Fruit fly (Drosophila melanogaster) whole organism, embryonic: Measurements from ENCODE around the gene lili.

ENCODE experiments used
- Adf1 ChIP-seq: fragments of 200-800 bp; sonication (Bioruptor generic); IDR thresholded peaks from 2 replicates; pipeline ENCODE4 v1.3.6; 2022; ENCODE audit warnings: missing biosample characterization, missing genetic modification characterization
- CG12104 ChIP-seq: fragments of 200-800 bp; sonication (Bioruptor generic); optimal IDR thresholded peaks from 3 replicates; lab custom pipeline; 2016; ENCODE audit warnings: missing biosample characterization, missing genetic modification characterization
- CG12391 ChIP-seq: fragments of 200-800 bp; sonication (Bioruptor generic); optimal IDR thresholded peaks from 3 replicates; lab custom pipeline; 2018; ENCODE audit warnings: missing biosample characterization, mild to moderate bottlenecking, missing genetic modification characterization, moderate library complexity
- CG12659 ChIP-seq: fragments of 200-800 bp; sonication (Bioruptor generic); optimal IDR thresholded peaks from 3 replicates; lab custom pipeline; 2017; ENCODE audit warnings: mild to moderate bottlenecking, missing biosample characterization, missing genetic modification reagents, missing genetic modification characterization
- CG14710 ChIP-seq: fragments of 200-800 bp; sonication (Bioruptor generic); optimal IDR thresholded peaks from 3 replicates; lab custom pipeline; 2019; ENCODE audit warnings: missing biosample characterization, mild to moderate bottlenecking, missing genetic modification characterization, moderate library complexity
- CG15514 ChIP-seq: fragments of 200-800 bp; sonication (Bioruptor generic); optimal IDR thresholded peaks from 3 replicates; lab custom pipeline; 2017; ENCODE audit warnings: missing biosample characterization, missing genetic modification characterization, mild to moderate bottlenecking, moderate library complexity, missing genetic modification reagents
- CG16815 ChIP-seq: fragments of 200-800 bp; sonication (Bioruptor generic); optimal IDR thresholded peaks from 3 replicates; lab custom pipeline; 2017; ENCODE audit warnings: missing biosample characterization, mild to moderate bottlenecking, missing genetic modification characterization
- CG17361 ChIP-seq: fragments of 200-800 bp; sonication (Bioruptor generic); IDR thresholded peaks from 3 replicates; pipeline ENCODE4 v1.3.6; 2022; ENCODE audit warnings: missing biosample characterization, missing genetic modification characterization
- CG1792 ChIP-seq: fragments of 200-800 bp; sonication (Bioruptor generic); optimal IDR thresholded peaks from 2 replicates; lab custom pipeline; 2016; ENCODE audit warnings: missing biosample characterization, missing genetic modification characterization
- CG18476 ChIP-seq: fragments of 200-800 bp; sonication (Bioruptor generic); optimal IDR thresholded peaks from 2 replicates; lab custom pipeline; 2016; ENCODE audit warnings: missing biosample characterization, mild to moderate bottlenecking, missing genetic modification characterization
- CG30020 ChIP-seq: fragments of 200-800 bp; optimal IDR thresholded peaks from 2 replicates; lab custom pipeline; 2019; ENCODE audit warnings: missing biosample characterization, mild to moderate bottlenecking, missing genetic modification characterization, moderate library complexity
- CG30431 ChIP-seq: fragments of 200-800 bp; sonication (Bioruptor generic); optimal IDR thresholded peaks from 2 replicates; lab custom pipeline; 2017; ENCODE audit warnings: missing biosample characterization, missing genetic modification characterization
- CG31388 ChIP-seq: fragments of 200-800 bp; sonication (Bioruptor generic); optimal IDR thresholded peaks from 2 replicates; lab custom pipeline; 2016; ENCODE audit warnings: missing biosample characterization, missing genetic modification characterization
- CG5245 ChIP-seq: fragments of 200-800 bp; sonication (Bioruptor generic); optimal IDR thresholded peaks from 3 replicates; lab custom pipeline; 2016; ENCODE audit warnings: missing biosample characterization, missing genetic modification characterization
- CG7839 ChIP-seq: fragments of 200-800 bp; sonication (Bioruptor generic); optimal IDR thresholded peaks from 3 replicates; lab custom pipeline; 2018; ENCODE audit warnings: missing biosample characterization, mild to moderate bottlenecking, missing genetic modification characterization, moderate library complexity
- CG7963 ChIP-seq: fragments of 200-800 bp; sonication (Bioruptor generic); IDR thresholded peaks from 3 replicates; pipeline ENCODE4 v1.3.6; 2022; ENCODE audit warnings: missing biosample characterization, missing genetic modification characterization; ENCODE audit not compliant: partially characterized antibody
- CG7987 ChIP-seq: fragments of 200-800 bp; sonication (Bioruptor generic); optimal IDR thresholded peaks from 2 replicates; lab custom pipeline; 2018; ENCODE audit warnings: missing biosample characterization, mild to moderate bottlenecking, missing genetic modification characterization, moderate library complexity
- CG8924 ChIP-seq: fragments of 200-800 bp; optimal IDR thresholded peaks from 3 replicates; lab custom pipeline; 2019; ENCODE audit warnings: missing biosample characterization, mild to moderate bottlenecking, missing genetic modification characterization, moderate library complexity
- CkIIα-i1 ChIP-seq: fragments of 200-800 bp; sonication (Bioruptor generic); IDR thresholded peaks from 2 replicates; pipeline ENCODE4 v1.3.6; 2022; ENCODE audit warnings: missing biosample characterization, missing genetic modification characterization
- GATAe ChIP-seq: fragments of 200-800 bp; sonication (Bioruptor generic); conservative IDR thresholded peaks from 2 replicates; pipeline ENCODE4 v1.3.6; 2022; ENCODE audit warnings: missing biosample characterization, missing genetic modification characterization
- HLH3B ChIP-seq: fragments of 200-800 bp; sonication (Bioruptor generic); IDR thresholded peaks from 2 replicates; pipeline ENCODE4 v1.3.6; 2022; ENCODE audit warnings: missing biosample characterization, missing genetic modification characterization
- Hey ChIP-seq: fragments of 200-800 bp; sonication (Bioruptor generic); optimal IDR thresholded peaks from 3 replicates; lab custom pipeline; 2018; ENCODE audit warnings: missing biosample characterization, mild to moderate bottlenecking, missing genetic modification characterization
- Hmx ChIP-seq: fragments of 200-800 bp; sonication (Bioruptor generic); optimal IDR thresholded peaks from 2 replicates; lab custom pipeline; 2016; ENCODE audit warnings: missing biosample characterization, missing genetic modification characterization
- Max ChIP-seq: fragments of 200-800 bp; sonication (Bioruptor generic); optimal IDR thresholded peaks from 2 replicates; lab custom pipeline; 2016; ENCODE audit warnings: missing biosample characterization, mild to moderate bottlenecking, missing genetic modification characterization
- Ptx1 ChIP-seq: fragments of 200-800 bp; sonication (Bioruptor generic); IDR thresholded peaks from 2 replicates; pipeline ENCODE4 v1.3.6; 2022; ENCODE audit warnings: missing biosample characterization, missing genetic modification characterization
- Ravus ChIP-seq: fragments of 200-800 bp; sonication (Bioruptor generic); IDR thresholded peaks from 2 replicates; pipeline ENCODE4 v1.3.6; 2022; ENCODE audit warnings: missing biosample characterization, missing genetic modification characterization
- Rx ChIP-seq: fragments of 200-800 bp; sonication (Bioruptor generic); IDR thresholded peaks from 2 replicates; pipeline ENCODE4 v1.3.6; 2022; ENCODE audit warnings: missing biosample characterization, missing genetic modification characterization
- Six4 ChIP-seq: fragments of 200-800 bp; sonication (Bioruptor generic); optimal IDR thresholded peaks from 2 replicates; lab custom pipeline; 2016; ENCODE audit warnings: missing biosample characterization, missing genetic modification characterization
- Ssrp ChIP-seq: fragments of 200-800 bp; sonication (Bioruptor generic); optimal IDR thresholded peaks from 2 replicates; lab custom pipeline; 2018; ENCODE audit warnings: missing biosample characterization, mild to moderate bottlenecking, missing genetic modification characterization, moderate library complexity
- TFAM ChIP-seq: fragments of 200-800 bp; sonication (Bioruptor generic); optimal IDR thresholded peaks from 2 replicates; lab custom pipeline; 2017; ENCODE audit warnings: missing biosample characterization, missing genetic modification characterization, inconsistent platforms
- al ChIP-seq: fragments of 200-800 bp; sonication (Bioruptor generic); IDR thresholded peaks from 2 replicates; pipeline ENCODE4 v1.3.6; 2022; ENCODE audit warnings: missing biosample characterization, missing genetic modification characterization
- chinmo ChIP-seq: fragments of 200-800 bp; sonication (Bioruptor generic); IDR thresholded peaks from 4 replicates; pipeline ENCODE4 v1.3.6; 2022; ENCODE audit warnings: missing biosample characterization, missing genetic modification characterization; ENCODE audit not compliant: partially characterized antibody
- hbn ChIP-seq: fragments of 200-800 bp; sonication (Bioruptor generic); IDR thresholded peaks from 2 replicates; pipeline ENCODE4 v1.3.6; 2022; ENCODE audit warnings: missing biosample characterization, missing genetic modification characterization; ENCODE audit not compliant: partially characterized antibody
- inv ChIP-seq: fragments of 200-800 bp; sonication (Bioruptor generic); IDR thresholded peaks from 2 replicates; pipeline ENCODE4 v1.3.6; 2022; ENCODE audit warnings: missing biosample characterization, missing genetic modification characterization; ENCODE audit not compliant: partially characterized antibody
- klu ChIP-seq: fragments of 200-800 bp; sonication (Bioruptor generic); IDR thresholded peaks from 2 replicates; pipeline ENCODE4 v1.3.6; 2022; ENCODE audit warnings: missing biosample characterization, missing genetic modification characterization
- lilli ChIP-seq: fragments of 200-800 bp; sonication (Bioruptor generic); optimal IDR thresholded peaks from 3 replicates; lab custom pipeline; 2016; ENCODE audit warnings: missing biosample characterization, missing genetic modification characterization
- lov ChIP-seq, 2 experiments: fragments of 200-800 bp in 1 of 2; fragments of >200 bp in 1 of 2; sonication (Bioruptor generic) in 1 of 2; IDR thresholded peaks in 1 of 2; optimal IDR thresholded peaks in 1 of 2; 2 replicates in 1 of 2; 3 replicates in 1 of 2; pipeline versions ENCODE4 v1.3.6 to Lab custom; 2017 to 2022; ENCODE audit warnings: missing biosample characterization in 1 of 2, missing genetic modification characterization in 1 of 2
- nerfin-2 ChIP-seq: fragments of 200-800 bp; sonication (Bioruptor generic); IDR thresholded peaks from 2 replicates; pipeline ENCODE4 v1.3.6; 2022; ENCODE audit warnings: missing biosample characterization, missing genetic modification characterization; ENCODE audit not compliant: partially characterized antibody
- onecut ChIP-seq: fragments of 200-800 bp; sonication (Bioruptor generic); IDR thresholded peaks from 2 replicates; pipeline ENCODE4 v1.3.6; 2022; ENCODE audit warnings: missing biosample characterization, missing genetic modification characterization
- sens ChIP-seq: fragments of 200-800 bp; sonication (Bioruptor generic); peaks from one replicate; lab custom pipeline; 2016; ENCODE audit warnings: missing biosample characterization, missing genetic modification characterization
- sisA ChIP-seq: fragments of 200-800 bp; sonication (Bioruptor generic); IDR thresholded peaks from 2 replicates; pipeline ENCODE4 v1.3.6; 2022; ENCODE audit warnings: missing biosample characterization, missing genetic modification characterization
- slbo ChIP-seq: fragments of 200-800 bp; sonication (Bioruptor generic); IDR thresholded peaks from 2 replicates; pipeline ENCODE4 v1.3.6; 2022; ENCODE audit warnings: missing biosample characterization, missing genetic modification characterization
- sna ChIP-seq: fragments of 200-800 bp; sonication (Bioruptor generic); IDR thresholded peaks from 2 replicates; pipeline ENCODE4 v1.3.6; 2022; ENCODE audit warnings: missing biosample characterization, missing genetic modification characterization; ENCODE audit not compliant: partially characterized antibody
- sqz ChIP-seq: fragments of 200-800 bp; sonication (Bioruptor generic); optimal IDR thresholded peaks from 3 replicates; lab custom pipeline; 2018; ENCODE audit warnings: missing biosample characterization, mild to moderate bottlenecking, missing genetic modification characterization
- unc-4 ChIP-seq: fragments of 200-800 bp; sonication (Bioruptor generic); IDR thresholded peaks from 2 replicates; pipeline ENCODE4 v1.3.6; 2022; ENCODE audit warnings: missing biosample characterization, missing genetic modification characterization; ENCODE audit not compliant: partially characterized antibody
- zen2 ChIP-seq: fragments of 200-800 bp; sonication (Bioruptor generic); IDR thresholded peaks from 3 replicates; pipeline ENCODE4 v1.3.6; 2022; ENCODE audit warnings: missing biosample characterization, missing genetic modification characterization; ENCODE audit not compliant: partially characterized antibody
- zfh2 ChIP-seq: fragments of 200-800 bp; sonication (Bioruptor generic); optimal IDR thresholded peaks from 2 replicates; lab custom pipeline; 2016; ENCODE audit warnings: missing biosample characterization, missing genetic modification characterization

Gene lili

dm6 chr3R:24816993-24817854 lies 3.4 kb upstream of the lili start, which contains the start of the genes CG5808 and Saf-B:
Gene CG5808, minus strand, starts transcription at chr3R:24817007.
Gene Saf-B, plus strand, starts transcription at chr3R:24817464.
- peak; percentile 57 for TF ChIP-seq CG5245 (GFP tag; lab: Kevin White, UChicago)
- TF ChIP-seq CkIIα-i1 (GFP tag; lab: Robert Waterston, UW): peak; percentile 72
- TF ChIP-seq Hey: no peak
- TF ChIP-seq sens (GFP tag; lab: Kevin White, UChicago): peak; percentile 36
- TF ChIP-seq CG1792: no peak
- no peak for TF ChIP-seq CG7839 (tag; lab: Kevin White, UChicago)
- peak; percentile 69 for TF ChIP-seq zen2 (GFP tag; lab: Robert Waterston, UW)
- TF ChIP-seq chinmo (GFP tag; lab: Robert Waterston, UW): 0 out of 4 replicates have a peak, but pooled peaks have one; percentile 77
- peak; percentile 56 for TF ChIP-seq CG30020 (tag; lab: Kevin White, UChicago)
- peak; percentile 31 for TF ChIP-seq zfh2 (GFP tag; lab: Kevin White, UChicago)
- peak; percentile 59 for TF ChIP-seq CG18476
- TF ChIP-seq sisA (GFP tag; lab: Robert Waterston, UW): 0 out of 2 replicates have a peak, but pooled peaks have one; percentile 12
- no peak for TF ChIP-seq TFAM (GFP tag; lab: Kevin White, UChicago)
- TF ChIP-seq sqz (GFP tag; lab: Kevin White, UChicago): no peak
- peak; percentile 41 for TF ChIP-seq Ssrp (tag; lab: Kevin White, UChicago)
- no peak for TF ChIP-seq lov (optimal IDR thresholded peaks at IDR 0.05; lab: Kevin White, UChicago)
- no peak for TF ChIP-seq lov (GFP tag; IDR thresholded peaks at IDR 0.05; lab: Robert Waterston, UW)
- TF ChIP-seq hbn (GFP tag; lab: Robert Waterston, UW): peak; percentile 67
- peak; percentile 74 for TF ChIP-seq CG12104 (GFP tag; lab: Kevin White, UChicago)
- TF ChIP-seq CG31388 (GFP tag; lab: Kevin White, UChicago): peak; percentile 29
- peak; percentile 38 for TF ChIP-seq lilli (GFP tag; lab: Kevin White, UChicago)
- TF ChIP-seq Six4 (GFP tag; lab: Kevin White, UChicago): peak; percentile 40
- peak; percentile 31; the same call in 1 of the 2 replicates for TF ChIP-seq HLH3B (GFP tag; lab: Robert Waterston, UW)
- no peak for TF ChIP-seq GATAe (GFP tag; lab: Robert Waterston, UW)
- no peak for TF ChIP-seq onecut (GFP tag; lab: Robert Waterston, UW)
- TF ChIP-seq Hmx (GFP tag; lab: Kevin White, UChicago): no peak
- TF ChIP-seq CG30431 (GFP tag; lab: Kevin White, UChicago): no peak
- no peak for TF ChIP-seq CG7987 (GFP tag; lab: Kevin White, UChicago)
- peak; percentile 75 for TF ChIP-seq inv
- TF ChIP-seq CG12391 (tag; lab: Kevin White, UChicago): peak; percentile 69
- TF ChIP-seq CG8924: peak; percentile 70
- TF ChIP-seq klu: no peak; the same call in 1 of the 2 replicates
- no peak for TF ChIP-seq Adf1 (GFP tag; lab: Robert Waterston, UW)
- peak; percentile 61 for TF ChIP-seq Max (GFP tag; lab: Kevin White, UChicago)
- TF ChIP-seq sna (GFP tag; lab: Robert Waterston, UW): peak; percentile 56
- no peak for TF ChIP-seq Rx
- TF ChIP-seq CG14710: peak; percentile 88
- no peak for TF ChIP-seq CG16815
- peak; percentile 41 for TF ChIP-seq CG15514 (GFP tag; lab: Kevin White, UChicago)
- no peak for TF ChIP-seq Ravus
- no peak; the same call in 2 of the 3 replicates for TF ChIP-seq CG17361 (GFP tag; lab: Robert Waterston, UW)
- peak; percentile 77 for TF ChIP-seq unc-4
- TF ChIP-seq CG7963 (GFP tag; lab: Robert Waterston, UW): peak; percentile 81
- peak; percentile 60 for TF ChIP-seq slbo (GFP tag; lab: Robert Waterston, UW)
- TF ChIP-seq Ptx1 (GFP tag; lab: Robert Waterston, UW): peak; percentile 81
- TF ChIP-seq CG12659: peak; percentile 63
- peak; percentile 86 for TF ChIP-seq nerfin-2 (GFP tag; lab: Robert Waterston, UW)
- TF ChIP-seq al (GFP tag; lab: Robert Waterston, UW): 0 out of 2 replicates have a peak, but pooled peaks have one; percentile 34
